Fruit fly (Drosophila melanogaster) whole organism, pupa: ENCODE measurements around the gene CG11700.

ENCODE experiments used
- CG10348 ChIP-seq: fragments of 200-800 bp; sonication (Bioruptor generic); IDR thresholded peaks from 2 replicates; pipeline ENCODE4 v1.3.6; 2022; ENCODE audit warnings: missing biosample characterization, missing genetic modification characterization
- CG13204 ChIP-seq: fragments of 200-800 bp; sonication (Bioruptor generic); optimal IDR thresholded peaks from 2 replicates; lab custom pipeline; 2018; ENCODE audit warnings: missing biosample characterization, mild to moderate bottlenecking, missing genetic modification characterization, moderate library complexity
- CG15710 ChIP-seq: fragments of 200-800 bp; sonication (Bioruptor generic); optimal IDR thresholded peaks from 2 replicates; lab custom pipeline; 2018; ENCODE audit warnings: missing biosample characterization, mild to moderate bottlenecking, missing genetic modification characterization, moderate library complexity
- CG17806 ChIP-seq: fragments of 200-800 bp; sonication (Bioruptor generic); optimal IDR thresholded peaks from 2 replicates; lab custom pipeline; 2018; ENCODE audit warnings: missing biosample characterization, mild to moderate bottlenecking, missing genetic modification characterization, moderate library complexity
- CG32121 ChIP-seq: fragments of 200-800 bp; sonication (Bioruptor generic); IDR thresholded peaks from 2 replicates; pipeline ENCODE4 v1.3.6; 2022; ENCODE audit warnings: missing biosample characterization, missing genetic modification characterization
- CG34367 ChIP-seq: fragments of 200-800 bp; sonication (Bioruptor generic); optimal IDR thresholded peaks from 2 replicates; lab custom pipeline; 2018; ENCODE audit warnings: missing biosample characterization, mild to moderate bottlenecking, missing genetic modification characterization
- CG4496 ChIP-seq: fragments of 200-800 bp; sonication (Bioruptor generic); IDR thresholded peaks from 3 replicates; pipeline ENCODE4 v1.3.6; 2022; ENCODE audit warnings: missing biosample characterization, missing genetic modification characterization
- EcR ChIP-seq: fragments of 200-800 bp; sonication (Bioruptor generic); optimal IDR thresholded peaks from 3 replicates; lab custom pipeline; 2019; ENCODE audit warnings: missing biosample characterization, missing genetic modification characterization, mild to moderate bottlenecking, moderate library complexity, missing genetic modification reagents
- Pif1A ChIP-seq: fragments of 200-800 bp; sonication (Bioruptor generic); optimal IDR thresholded peaks from 3 replicates; lab custom pipeline; 2016; ENCODE audit warnings: missing biosample characterization, missing genetic modification characterization
- fd96Ca ChIP-seq: fragments of 200-800 bp; sonication (Bioruptor generic); IDR thresholded peaks from 3 replicates; pipeline ENCODE4 v1.3.6; 2022; ENCODE audit warnings: missing biosample characterization, missing genetic modification characterization
- gl ChIP-seq: fragments of 200-800 bp; sonication (Bioruptor generic); optimal IDR thresholded peaks from 2 replicates; lab custom pipeline; 2018; ENCODE audit warnings: missing biosample characterization, mild to moderate bottlenecking, missing genetic modification characterization
- rn ChIP-seq: fragments of 200-800 bp; sonication (Bioruptor generic); IDR thresholded peaks from 2 replicates; pipeline ENCODE4 v1.3.6; 2022; ENCODE audit warnings: missing biosample characterization, missing genetic modification characterization

dm6 chrX:6252897-6253540, 30.4 kb downstream of the CG11700 start:
- TF ChIP-seq CG13204 (GFP tag; lab: Kevin White, UChicago) (no peak), EcR (no peak), gl (tag; lab: Kevin White, UChicago) (no peak), CG34367 (no peak), CG10348 (GFP tag; lab: Robert Waterston, UW) (no peak), Pif1A (no peak), CG32121 (GFP tag; lab: Robert Waterston, UW) (no peak), fd96Ca (GFP tag; lab: Robert Waterston, UW) (no peak), CG4496 (no peak), rn (GFP tag; lab: Robert Waterston, UW) (no peak), CG15710 (tag; lab: Kevin White, UChicago) (no peak), CG17806 (tag; lab: Kevin White, UChicago) (no peak)
